Fruit fly (Drosophila melanogaster): ENCODE data around the gene nAChRalpha3.

nAChRalpha3 gene

DNA sequence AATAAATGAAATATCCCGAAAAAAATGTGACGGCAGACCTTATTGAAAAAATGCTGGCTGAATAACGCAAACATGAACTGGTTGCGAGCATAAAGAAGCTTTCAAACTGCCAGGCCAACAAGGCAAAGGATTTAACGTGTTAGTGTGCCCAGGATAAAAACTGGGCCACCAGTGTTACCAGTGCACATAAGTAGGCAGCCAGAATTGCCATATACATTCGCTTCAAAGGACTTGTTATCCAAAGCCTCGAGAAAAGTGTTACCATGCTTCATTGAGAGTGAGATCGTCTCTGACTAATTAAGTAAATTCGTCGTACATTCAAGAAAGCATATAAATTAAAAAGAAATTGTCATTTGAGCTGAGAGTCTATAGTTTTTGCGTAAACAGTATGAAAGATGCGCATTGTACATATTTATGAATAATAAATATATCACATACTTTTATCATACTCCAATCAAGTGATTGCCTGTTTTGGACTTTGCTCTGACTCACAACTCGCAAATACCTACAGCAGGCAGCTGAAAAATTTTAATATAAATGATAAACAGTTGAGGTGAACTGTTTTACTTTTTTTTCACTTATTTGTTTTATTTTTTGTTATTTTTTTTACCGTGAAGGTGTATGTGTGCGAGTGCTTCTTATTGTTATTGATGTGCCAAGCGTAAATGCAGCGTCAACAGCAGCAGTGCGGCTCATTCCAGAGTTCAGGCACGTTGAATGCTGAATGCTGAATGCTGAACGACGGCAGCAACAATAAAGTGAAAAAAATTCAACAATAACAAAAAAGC, 135.5 kb downstream of the nAChRalpha3 start:
- TF ChIP-seq Rel (GFP tag; optimal IDR thresholded peaks at IDR 0.05) (peak; percentile 43), Rel (tag; optimal IDR thresholded peaks at IDR 0.05) (peak; percentile 31), CG9705 (GFP tag; optimal IDR thresholded peaks at IDR 0.05) (peak; percentile 11), rgr (GFP tag; optimal IDR thresholded peaks at IDR 0.05) (peak; percentile 14), CrebA (GFP tag; optimal IDR thresholded peaks at IDR 0.05; ENCODE audit: borderline replicate concordance) (no peak), Hnf4 (GFP tag; optimal IDR thresholded peaks at IDR 0.05) (peak; percentile 63), Sp1 (GFP tag; optimal IDR thresholded peaks at IDR 0.05) (peak; percentile 72), sage (GFP tag; optimal IDR thresholded peaks at IDR 0.05) (peak; percentile 43), Abd-B (GFP tag; optimal IDR thresholded peaks at IDR 0.05) (no peak)

DNA sequence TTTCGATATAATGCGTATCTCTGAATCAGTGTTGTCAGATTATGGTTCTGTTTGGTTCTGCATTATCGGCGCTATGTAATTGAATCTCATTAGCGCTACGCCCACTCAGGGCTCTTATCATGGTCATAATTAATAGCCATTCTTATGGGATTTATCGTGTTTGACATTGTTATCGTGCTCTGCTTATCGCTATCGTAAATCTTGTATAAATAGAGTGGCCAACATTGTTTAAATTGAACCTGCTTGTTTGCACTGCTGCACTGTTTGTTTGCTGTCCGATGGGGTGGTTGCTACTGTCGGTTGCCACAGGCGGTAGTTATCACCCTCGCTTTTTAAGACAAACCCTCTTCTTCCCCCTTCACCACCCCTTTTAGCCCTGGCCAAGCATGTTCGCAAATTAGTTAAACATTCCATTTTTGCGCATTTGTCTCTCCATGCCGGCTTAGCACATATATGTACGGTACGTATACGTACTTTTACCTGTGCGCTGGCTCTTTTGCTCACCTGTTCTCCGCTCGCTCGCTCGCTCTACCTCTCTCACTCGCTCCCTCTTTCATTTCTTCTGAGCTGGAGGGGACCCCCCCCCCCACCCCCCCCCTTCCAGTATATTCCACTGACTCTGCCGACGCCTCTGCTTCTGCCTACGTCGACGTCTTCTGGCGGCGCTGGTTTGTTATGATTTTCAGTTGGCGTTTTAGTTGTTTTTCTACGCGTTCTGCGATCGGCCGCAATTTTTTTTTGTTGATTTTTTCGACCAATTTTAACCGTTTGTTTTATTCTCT, 136.9 kb downstream of the nAChRalpha3 start:
- no peak for TF ChIP-seq Myc (optimal IDR thresholded peaks at IDR 0.05)
- peak; percentile 0 for TF ChIP-seq Dfd (GFP tag; optimal IDR thresholded peaks at IDR 0.05)
- TF ChIP-seq dl (GFP tag; optimal IDR thresholded peaks at IDR 0.05; ENCODE audit: insufficient read depth in 1 of 2, partially characterized antibody in 2 of 2) = peak in 1 of 2 experiments; percentile 34
- TF ChIP-seq br (GFP tag; optimal IDR thresholded peaks at IDR 0.05) = peak; percentile 33
- peak in 1 of 2 experiments; percentile 33 for TF ChIP-seq foxo (GFP tag; optimal IDR thresholded peaks at IDR 0.05)
- TF ChIP-seq psq (GFP tag; optimal IDR thresholded peaks at IDR 0.05) = peak; percentile 54
- no peak for TF ChIP-seq ey (GFP tag; optimal IDR thresholded peaks at IDR 0.05)
- TF ChIP-seq h (GFP tag; optimal IDR thresholded peaks at IDR 0.05) = peak; percentile 38
- peak; percentile 32 for TF ChIP-seq fru (GFP tag; optimal IDR thresholded peaks at IDR 0.05)
- peak; percentile 25 for TF ChIP-seq Rel (GFP tag; optimal IDR thresholded peaks at IDR 0.05)
- no peak for TF ChIP-seq Rel (tag; optimal IDR thresholded peaks at IDR 0.05)
- peak; percentile 46 for TF ChIP-seq rgr (GFP tag; optimal IDR thresholded peaks at IDR 0.05)
- TF ChIP-seq tai (GFP tag; optimal IDR thresholded peaks at IDR 0.05) = no peak
- peak; percentile 41 for TF ChIP-seq OdsH (GFP tag; optimal IDR thresholded peaks at IDR 0.05)
- peak; percentile 38 for TF ChIP-seq Hnf4 (GFP tag; optimal IDR thresholded peaks at IDR 0.05)
- peak; percentile 72 for TF ChIP-seq Hr83 (GFP tag; optimal IDR thresholded peaks at IDR 0.05; ENCODE audit: poor library complexity, severe bottlenecking)

dm6 chrX:8227942-8228341, 139.0 kb downstream of the nAChRalpha3 start:
- TF ChIP-seq Myc (optimal IDR thresholded peaks at IDR 0.05) (peak; percentile 79), brk (GFP tag; optimal IDR thresholded peaks at IDR 0.05) (no peak)

Data from whole organism, wandering third instar larva.